Worm (Caenorhabditis elegans) whole organism, late embryonic: ENCODE data around the gene jnk-1.

Experiments used
- C08G9.2 ChIP-seq: sonication (generic microtip); optimal IDR thresholded peaks from 2 replicates; lab custom pipeline; 2016; ENCODE audit warnings: mild to moderate bottlenecking, missing genetic modification characterization, moderate library complexity, missing compliant biosample characterization
- F13H6.1 ChIP-seq: sonication (generic microtip); optimal IDR thresholded peaks from 2 replicates; lab custom pipeline; 2016; ENCODE audit warnings: missing genetic modification characterization, missing compliant biosample characterization
- K02D7.2 ChIP-seq: sonication (generic microtip); optimal IDR thresholded peaks from 2 replicates; lab custom pipeline; 2017; ENCODE audit warnings: mild to moderate bottlenecking, missing genetic modification characterization, missing compliant biosample characterization
- T23F11.4 ChIP-seq: fragments of 200-800 bp; sonication (Bioruptor generic); optimal IDR thresholded peaks from 2 replicates; lab custom pipeline; 2018; ENCODE audit warnings: mild to moderate bottlenecking, missing genetic modification characterization, missing compliant biosample characterization
- ama-1 ChIP-seq: fragments of 150-350 bp; optimal IDR thresholded peaks from 2 replicates; lab custom pipeline; 2014
- ceh-14 ChIP-seq: sonication (generic microtip); optimal IDR thresholded peaks from 2 replicates; lab custom pipeline; 2016; ENCODE audit warnings: missing genotype, missing genetic modification characterization, missing compliant biosample characterization
- ceh-18 ChIP-seq: sonication (generic microtip); optimal IDR thresholded peaks from 2 replicates; lab custom pipeline; 2016; ENCODE audit warnings: missing genetic modification characterization, missing compliant biosample characterization
- ceh-19 ChIP-seq: fragments of 200-800 bp; sonication (Bioruptor generic); optimal IDR thresholded peaks from 2 replicates; lab custom pipeline; 2018; ENCODE audit warnings: mild to moderate bottlenecking, missing genetic modification characterization, missing compliant biosample characterization
- ceh-31 ChIP-seq: sonication (generic microtip); optimal IDR thresholded peaks from 2 replicates; lab custom pipeline; 2016; ENCODE audit warnings: missing genetic modification characterization, missing compliant biosample characterization
- ceh-34 ChIP-seq: sonication (generic microtip); optimal IDR thresholded peaks from 2 replicates; lab custom pipeline; 2016; ENCODE audit warnings: mild to moderate bottlenecking, missing genetic modification characterization, missing compliant biosample characterization
- ceh-6 ChIP-seq: fragments of 200-800 bp; sonication (Bioruptor generic); optimal IDR thresholded peaks from 2 replicates; lab custom pipeline; 2018; ENCODE audit warnings: mild to moderate bottlenecking, missing genetic modification characterization, missing compliant biosample characterization
- che-1 ChIP-seq: sonication (generic microtip); optimal IDR thresholded peaks from 2 replicates; lab custom pipeline; 2016; ENCODE audit warnings: mild to moderate bottlenecking, missing genetic modification characterization, missing compliant biosample characterization
- dmd-4 ChIP-seq: sonication (generic microtip); optimal IDR thresholded peaks from 2 replicates; lab custom pipeline; 2016; ENCODE audit warnings: borderline replicate concordance, missing genetic modification characterization, missing compliant biosample characterization
- elt-2 ChIP-seq: sonication (generic microtip); optimal IDR thresholded peaks from 2 replicates; lab custom pipeline; 2016; ENCODE audit warnings: missing genetic modification reagents, missing genetic modification characterization, missing compliant biosample characterization
- elt-4 ChIP-seq: sonication (generic microtip); optimal IDR thresholded peaks from 2 replicates; lab custom pipeline; 2016; ENCODE audit warnings: missing genetic modification characterization, missing compliant biosample characterization
- fkh-10 ChIP-seq: fragments of 150-350 bp; optimal IDR thresholded peaks from 2 replicates; lab custom pipeline; 2014; ENCODE audit warnings: missing biosample characterization, missing genetic modification reagents, missing genetic modification characterization
- fkh-6 ChIP-seq: sonication (generic microtip); optimal IDR thresholded peaks from 2 replicates; lab custom pipeline; 2016; ENCODE audit warnings: missing genetic modification characterization, missing compliant biosample characterization
- gmeb-2 ChIP-seq: sonication (generic microtip); optimal IDR thresholded peaks from 2 replicates; lab custom pipeline; 2016; ENCODE audit warnings: missing genetic modification characterization, inconsistent platforms, missing compliant biosample characterization
- hlh-30 ChIP-seq: sonication (generic microtip); optimal IDR thresholded peaks from 2 replicates; lab custom pipeline; 2017; ENCODE audit warnings: antibody characterized with exemption, missing genetic modification characterization, missing compliant biosample characterization; ENCODE audit not compliant: insufficient read depth
- hlh-6 ChIP-seq: sonication (generic microtip); optimal IDR thresholded peaks from 2 replicates; lab custom pipeline; 2016; ENCODE audit warnings: missing genotype, missing genetic modification characterization, missing compliant biosample characterization
- lin-11 ChIP-seq: fragments of 200-800 bp; sonication (Bioruptor generic); optimal IDR thresholded peaks from 2 replicates; lab custom pipeline; 2018; ENCODE audit warnings: mild to moderate bottlenecking, missing genetic modification characterization, missing compliant biosample characterization
- madf-2 ChIP-seq: sonication (generic microtip); optimal IDR thresholded peaks from 2 replicates; lab custom pipeline; 2017; ENCODE audit warnings: missing genetic modification characterization, missing compliant biosample characterization
- mec-3 ChIP-seq: sonication (generic microtip); optimal IDR thresholded peaks from 2 replicates; lab custom pipeline; 2016; ENCODE audit warnings: borderline replicate concordance, missing genetic modification characterization, missing compliant biosample characterization
- nfya-1 ChIP-seq: sonication (generic microtip); optimal IDR thresholded peaks from 2 replicates; lab custom pipeline; 2017; ENCODE audit warnings: missing genetic modification characterization, mild to moderate bottlenecking, missing compliant biosample characterization, antibody characterized with exemption, moderate library complexity
- nhr-11 ChIP-seq: fragments of 150-350 bp; optimal IDR thresholded peaks from 2 replicates; lab custom pipeline; 2014; ENCODE audit warnings: missing biosample characterization, missing genetic modification characterization
- nhr-232 ChIP-seq: sonication (generic microtip); optimal IDR thresholded peaks from 2 replicates; lab custom pipeline; 2016; ENCODE audit warnings: missing genetic modification characterization, missing compliant biosample characterization
- npax-4 ChIP-seq: sonication (generic microtip); optimal IDR thresholded peaks from 2 replicates; lab custom pipeline; 2016; ENCODE audit warnings: missing genetic modification characterization, missing compliant biosample characterization
- pag-3 ChIP-seq: sonication (generic microtip); optimal IDR thresholded peaks from 2 replicates; lab custom pipeline; 2016; ENCODE audit warnings: missing compliant biosample characterization, missing genetic modification characterization, borderline replicate concordance
- pax-1 ChIP-seq: fragments of 150-350 bp; optimal IDR thresholded peaks from 2 replicates; lab custom pipeline; 2014; ENCODE audit warnings: missing biosample characterization, missing genetic modification characterization
- pha-4 ChIP-seq: fragments of 150-350 bp; optimal IDR thresholded peaks from 2 replicates; lab custom pipeline; 2018; ENCODE audit warnings: missing biosample characterization, missing genetic modification reagents, missing genetic modification characterization
- pros-1 ChIP-seq: fragments of 150-350 bp; optimal IDR thresholded peaks from 2 replicates; lab custom pipeline; 2014; ENCODE audit warnings: missing biosample characterization, missing genetic modification reagents, missing genetic modification characterization
- ref-2 ChIP-seq: sonication (generic microtip); optimal IDR thresholded peaks from 2 replicates; lab custom pipeline; 2016; ENCODE audit warnings: missing genetic modification characterization, missing compliant biosample characterization
- rnt-1 ChIP-seq: sonication (generic microtip); optimal IDR thresholded peaks from 2 replicates; lab custom pipeline; 2016; ENCODE audit warnings: missing genetic modification characterization, missing compliant biosample characterization
- sox-4 ChIP-seq: sonication (generic microtip); optimal IDR thresholded peaks from 2 replicates; lab custom pipeline; 2017; ENCODE audit warnings: mild to moderate bottlenecking, missing genetic modification characterization, inconsistent platforms, missing compliant biosample characterization
- syd-9 ChIP-seq: sonication (generic microtip); optimal IDR thresholded peaks from 2 replicates; lab custom pipeline; 2016; ENCODE audit warnings: mild to moderate bottlenecking, missing genetic modification characterization, moderate library complexity, missing compliant biosample characterization
- tbx-2 ChIP-seq: sonication (generic microtip); optimal IDR thresholded peaks from 2 replicates; lab custom pipeline; 2016; ENCODE audit warnings: missing genetic modification characterization, missing compliant biosample characterization
- ttx-3 ChIP-seq: sonication (generic microtip); optimal IDR thresholded peaks from 2 replicates; lab custom pipeline; 2016; ENCODE audit warnings: missing genetic modification reagents, missing genetic modification characterization, missing compliant biosample characterization
- unc-3 ChIP-seq, 2 experiments: fragments of 200-800 bp in 1 of 2; sonication (Bioruptor generic) in 1 of 2; sonication (generic microtip) in 1 of 2; conservative IDR thresholded peaks in 1 of 2; optimal IDR thresholded peaks in 1 of 2; 2 replicates each; pipeline versions ENCODE4 v1.3.6 to Lab custom; 2016 to 2022; ENCODE audit warnings: missing compliant biosample characterization in 2 of 2, missing genetic modification characterization in 2 of 2, missing genetic modification reagents in 1 of 2
- ztf-16 ChIP-seq: sonication (generic microtip); optimal IDR thresholded peaks from 2 replicates; lab custom pipeline; 2017; ENCODE audit warnings: missing genetic modification characterization, missing compliant biosample characterization

jnk-1 gene

DNA sequence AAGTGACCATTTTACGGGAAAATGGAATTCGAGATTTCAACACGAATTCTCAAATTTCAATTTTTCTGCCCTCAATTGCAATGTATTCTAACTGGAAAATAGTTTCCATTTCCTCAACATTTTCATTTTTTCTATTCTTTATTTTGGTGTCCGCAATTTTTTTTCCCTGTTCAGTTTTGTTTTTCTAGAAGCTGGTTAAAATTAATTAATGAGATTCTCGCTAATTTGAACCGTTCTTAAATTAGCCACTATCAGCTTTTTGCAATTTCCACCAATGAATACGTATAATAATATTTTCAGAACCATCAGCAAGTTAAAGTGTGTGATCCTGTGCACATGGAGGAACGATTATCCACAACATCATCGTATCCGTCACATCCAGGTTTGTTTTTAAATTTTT lies at the start of gene jnk-1:
TSS of gene jnk-1 (plus strand) at position 301 of the 400 bp plus-strand sequence.
- no peak for TF ChIP-seq K02D7.2 (tag; lab: Kevin White, UChicago)
- no peak for TF ChIP-seq ref-2 (tag; lab: Kevin White, UChicago)
- TF ChIP-seq sox-4 (tag; lab: Kevin White, UChicago) = no peak
- no peak for TF ChIP-seq ttx-3 (tag; lab: Kevin White, UChicago)
- TF ChIP-seq rnt-1 (tag; lab: Kevin White, UChicago) = no peak
- no peak for TF ChIP-seq ceh-19 (GFP tag; lab: Kevin White, UChicago)
- no peak for TF ChIP-seq pha-4 (tag; lab: Kevin White, UChicago)
- TF ChIP-seq tbx-2 (tag; lab: Kevin White, UChicago) = no peak
- TF ChIP-seq, all 69 proteins: peak for 0

DNA sequence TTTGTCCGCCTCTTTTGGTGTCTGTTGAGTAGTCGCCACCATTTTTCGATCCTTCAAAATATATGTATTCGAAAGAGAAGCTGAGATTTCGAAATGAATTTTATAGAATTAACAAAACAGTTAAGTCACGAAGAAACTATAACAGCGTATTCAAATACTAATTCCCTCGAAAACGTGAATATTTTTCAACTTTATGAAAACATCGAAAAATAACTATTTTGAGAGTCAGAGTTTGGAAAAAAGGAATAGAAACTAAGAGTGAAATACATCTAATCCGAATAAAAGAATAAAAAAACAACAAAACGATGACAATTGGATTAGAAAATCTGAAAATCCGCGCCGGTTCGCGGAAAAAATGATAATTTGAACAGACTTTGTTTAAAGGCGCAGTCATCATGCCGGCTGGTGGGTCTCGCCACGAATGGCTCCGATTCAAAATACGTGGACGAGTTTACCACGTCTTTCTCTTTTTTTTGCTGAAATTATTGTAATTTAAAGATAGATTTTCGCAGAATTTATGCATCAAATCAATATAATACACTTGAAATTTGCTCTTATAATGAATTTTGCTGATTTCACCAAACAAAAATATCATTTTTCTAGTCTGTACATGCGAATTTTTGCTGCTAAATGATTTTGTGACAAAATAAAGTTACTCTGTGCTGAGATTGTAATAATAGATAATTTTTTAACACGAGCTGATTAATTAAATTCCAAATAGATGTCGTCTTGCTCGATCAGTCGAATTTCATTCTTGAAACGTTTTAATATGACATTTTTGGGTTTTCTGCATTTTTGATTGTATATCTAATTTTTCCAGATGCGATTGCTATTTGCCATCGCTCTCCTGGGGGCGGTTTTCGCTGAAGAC lies 47.3 kb upstream of the jnk-1 start, which contains the start of the genes rpn-1 and ribo-1:
TSS of gene rpn-1 (minus strand) at position 51 of the 871 bp plus-strand sequence.
TSS of gene ribo-1 (plus strand) at position 821 of the 871 bp plus-strand sequence.
- TF ChIP-seq unc-3 (GFP tag; conservative IDR thresholded peaks at IDR 0.05; lab: Robert Waterston, UW) (no peak), unc-3 (tag; optimal IDR thresholded peaks at IDR 0.05; lab: Kevin White, UChicago) (no peak), F13H6.1 (tag; lab: Kevin White, UChicago) (no peak), fkh-6 (tag; lab: Kevin White, UChicago) (no peak)

DNA sequence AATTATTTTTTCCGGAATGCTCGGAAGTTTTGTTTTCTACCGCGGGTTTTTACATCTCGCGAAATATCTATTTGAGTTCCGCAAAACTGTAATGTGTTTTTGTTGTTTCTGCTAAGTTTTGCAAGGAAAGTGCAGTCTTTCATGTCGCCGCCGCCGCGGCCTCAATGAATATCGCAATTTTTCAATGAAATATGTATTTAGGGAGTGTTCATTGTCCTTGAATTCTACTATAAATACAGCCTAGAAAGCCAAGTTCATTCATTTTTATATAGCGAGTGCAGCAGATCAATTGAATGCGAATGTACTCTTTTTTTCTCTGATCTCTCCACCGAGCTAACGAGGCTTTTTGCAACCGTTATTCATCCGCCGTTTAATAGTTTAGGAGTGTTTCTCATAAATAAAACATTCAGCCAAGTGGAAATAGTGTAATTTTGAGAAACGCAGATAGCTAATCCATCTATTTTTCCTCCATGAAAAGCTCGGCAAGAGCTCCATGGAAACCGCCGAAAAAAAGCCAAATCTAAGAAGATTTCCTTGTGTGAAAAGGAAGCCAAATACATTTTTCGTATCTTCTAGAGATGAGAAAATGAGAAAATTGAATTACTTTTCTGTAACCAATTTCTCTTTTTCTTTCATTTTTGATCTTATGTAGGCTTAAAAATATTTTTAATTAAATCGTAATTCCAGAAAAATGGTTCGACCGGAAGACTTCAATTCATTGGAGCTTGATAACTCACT lies 44.4 kb upstream of the jnk-1 start, which contains the start of gene T22D1.3:
TSS of gene T22D1.3 (plus strand) at position 688 of the 738 bp plus-strand sequence.
- no peak for TF ChIP-seq hlh-6
- TF ChIP-seq ama-1 = peak; percentile 28

DNA sequence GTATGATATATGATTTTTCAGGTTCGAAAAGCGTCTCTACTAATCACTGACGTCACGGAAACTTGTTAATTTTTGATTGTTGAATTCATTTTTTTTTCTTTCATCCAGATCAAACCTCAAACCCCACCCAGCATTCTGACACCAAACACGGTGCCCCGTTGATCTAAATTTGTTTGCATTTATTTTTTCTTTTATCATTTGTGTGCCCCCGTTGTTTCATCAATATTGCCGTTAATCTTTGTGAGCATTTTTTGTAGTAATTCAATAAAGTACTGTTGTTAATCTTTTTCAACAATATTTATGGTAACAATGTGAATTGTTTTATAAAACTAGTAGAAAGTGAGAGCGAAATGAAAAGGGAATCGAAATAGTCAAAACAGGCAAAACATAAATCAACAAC lies 40.6 kb upstream of the jnk-1 start:
- TF ChIP-seq ceh-18 (tag; lab: Kevin White, UChicago) = no peak
- TF ChIP-seq nhr-232 = no peak
- TF ChIP-seq che-1 (tag; lab: Kevin White, UChicago) = no peak
- no peak for TF ChIP-seq ztf-16
- TF ChIP-seq nhr-11 (tag; lab: Kevin White, UChicago) = no peak
- TF ChIP-seq T23F11.4 (GFP tag; lab: Kevin White, UChicago) = no peak
- TF ChIP-seq ttx-3 (tag; lab: Kevin White, UChicago) = no peak

DNA sequence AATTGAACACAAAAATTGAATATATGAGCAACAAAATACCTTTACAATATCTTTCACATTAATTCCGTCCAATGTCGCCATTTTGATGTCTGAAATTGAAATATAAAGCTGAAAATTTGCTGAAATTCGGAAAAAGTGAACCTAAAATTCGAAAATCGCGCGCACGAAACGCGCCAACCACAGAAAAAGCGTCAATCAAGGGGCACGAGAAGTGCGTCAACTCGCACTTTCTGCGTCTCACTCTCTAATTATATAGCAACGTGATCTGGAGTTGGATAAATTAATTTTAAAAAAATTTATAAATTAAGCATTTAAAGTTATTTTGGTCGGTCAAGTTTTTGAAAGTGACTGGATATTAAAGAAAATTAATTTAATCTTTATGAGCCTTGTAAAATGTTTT lies 38.1 kb upstream of the jnk-1 start, which contains the start of gene ruvb-2:
TSS of gene ruvb-2 (minus strand) at position 89 of the 400 bp plus-strand sequence.
- TF ChIP-seq nfya-1 (tag; lab: Kevin White, UChicago) = peak; percentile 62
- no peak for TF ChIP-seq gmeb-2 (tag; lab: Kevin White, UChicago)
- no peak for TF ChIP-seq nhr-11 (tag; lab: Kevin White, UChicago)
- TF ChIP-seq ceh-18 (tag; lab: Kevin White, UChicago) = peak; percentile 12
- TF ChIP-seq ceh-14 (tag; lab: Kevin White, UChicago) = no peak
- no peak for TF ChIP-seq ztf-16
- TF ChIP-seq syd-9 (tag; lab: Kevin White, UChicago) = no peak
- TF ChIP-seq ceh-31 (tag; lab: Kevin White, UChicago) = peak; percentile 48
- peak; percentile 48 for TF ChIP-seq hlh-30 (tag; lab: Kevin White, UChicago)
- no peak for TF ChIP-seq rnt-1 (tag; lab: Kevin White, UChicago)
- TF ChIP-seq elt-2 (tag; lab: Kevin White, UChicago) = no peak
- TF ChIP-seq ttx-3 (tag; lab: Kevin White, UChicago) = peak; percentile 2
- no peak for TF ChIP-seq lin-11
- TF ChIP-seq hlh-6 = no peak
- no peak for TF ChIP-seq ref-2 (tag; lab: Kevin White, UChicago)
- TF ChIP-seq pax-1 (tag; lab: Kevin White, UChicago) = no peak
- no peak for TF ChIP-seq T23F11.4 (GFP tag; lab: Kevin White, UChicago)
- no peak for TF ChIP-seq ceh-6 (GFP tag; lab: Kevin White, UChicago)
- TF ChIP-seq elt-4 = no peak
- TF ChIP-seq npax-4 (tag; lab: Kevin White, UChicago) = no peak
- TF ChIP-seq ceh-34 (tag; lab: Kevin White, UChicago) = peak; percentile 38
- TF ChIP-seq fkh-10 = no peak
- no peak for TF ChIP-seq dmd-4
- TF ChIP-seq C08G9.2 (tag; lab: Kevin White, UChicago) = no peak
- TF ChIP-seq madf-2 (tag; lab: Kevin White, UChicago) = no peak
- TF ChIP-seq tbx-2 (tag; lab: Kevin White, UChicago) = no peak
- no peak for TF ChIP-seq pag-3 (tag; lab: Kevin White, UChicago)
- TF ChIP-seq mec-3 (tag; lab: Kevin White, UChicago) = no peak
- no peak for TF ChIP-seq ama-1
- TF ChIP-seq pros-1 = no peak
